Worm (Caenorhabditis elegans): Measurements from ENCODE around the gene R10E4.3.

DNA sequence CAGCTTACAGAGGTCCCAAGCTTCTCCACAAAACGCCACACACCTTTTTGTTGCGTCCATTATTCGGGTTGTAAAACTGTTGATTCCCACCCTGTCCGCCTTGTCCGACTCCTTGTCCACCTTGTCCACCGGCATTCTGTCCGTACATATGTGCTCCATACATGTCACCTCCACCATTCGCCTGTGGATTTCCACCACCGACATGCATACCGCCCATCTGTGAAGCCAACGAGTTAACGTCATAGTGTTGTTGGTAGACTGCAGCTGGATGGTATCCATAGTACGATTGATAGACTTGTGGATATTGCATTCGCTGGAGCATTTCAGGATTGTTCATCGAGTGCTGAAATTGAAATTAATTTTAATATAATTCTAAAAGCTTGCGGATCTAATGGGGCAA is 9.5 kb downstream of the R10E4.3 start:
- TF ChIP-seq unc-86 (tag; optimal IDR thresholded peaks at IDR 0.05) (no peak), lin-15B (tag; optimal IDR thresholded peaks at IDR 0.05) (no peak), snpc-4 (tag; optimal IDR thresholded peaks at IDR 0.05) (no peak), egl-27 (tag; optimal IDR thresholded peaks at IDR 0.05) (no peak)
